Worm (Caenorhabditis elegans): Measurements from ENCODE around the gene perm-3.

ce11 chrIV:5419122-5419521 is 24.5 kb upstream of the perm-3 start, which contains the start of gene ehn-3:
- no peak for TF ChIP-seq ama-1 (optimal IDR thresholded peaks at IDR 0.05)
- no peak for TF ChIP-seq ama-1 (GFP tag; optimal IDR thresholded peaks at IDR 0.05)
- TF ChIP-seq let-607 (tag; optimal IDR thresholded peaks at IDR 0.05): no peak
- no peak for TF ChIP-seq rpc-1 (optimal IDR thresholded peaks at IDR 0.05)
- TF ChIP-seq rpc-1 (tag; optimal IDR thresholded peaks at IDR 0.05): no peak
- no peak for TF ChIP-seq nfya-2 (GFP tag; IDR thresholded peaks at IDR 0.05)
- TF ChIP-seq Y95B8A.8 (GFP tag; IDR thresholded peaks at IDR 0.05): no peak
- TF ChIP-seq Y56A3A.18 (GFP tag; IDR thresholded peaks at IDR 0.05): no peak
- no peak for TF ChIP-seq efl-1 (GFP tag; optimal IDR thresholded peaks at IDR 0.05)
- no peak for TF ChIP-seq snpc-4 (GFP tag; optimal IDR thresholded peaks at IDR 0.05)
- no peak for TF ChIP-seq snpc-4 (tag; optimal IDR thresholded peaks at IDR 0.05)
- TF ChIP-seq mcd-1 (GFP tag; IDR thresholded peaks at IDR 0.05): no peak
- TF ChIP-seq lag-1 (GFP tag; IDR thresholded peaks at IDR 0.05): no peak
- TF ChIP-seq egl-44 (GFP tag; IDR thresholded peaks at IDR 0.05): no peak

Data from whole organism, young adult.